Worm (Caenorhabditis elegans): ENCODE results near the gene ceh-7.

Gene ceh-7

DNA sequence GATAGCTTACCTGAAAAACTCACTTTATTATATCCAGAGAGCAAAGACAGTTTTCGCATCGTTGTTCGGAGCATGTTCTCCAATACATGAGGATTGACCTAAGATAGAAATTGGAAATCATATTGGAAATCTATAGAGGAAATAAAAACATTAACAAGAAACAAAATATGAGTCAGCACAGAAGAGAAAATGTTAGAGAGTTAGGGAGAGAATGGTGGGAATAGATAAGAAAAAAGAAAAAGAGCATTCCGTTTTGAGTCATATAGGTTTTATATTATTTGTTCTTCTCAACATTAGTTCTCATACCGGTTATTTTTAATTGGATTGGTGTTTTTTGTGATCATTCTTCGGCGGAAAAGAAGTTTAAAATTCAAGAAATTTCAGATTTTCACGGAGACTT, 18.8 kb downstream of the ceh-7 start, which contains the start of gene hgap-2:
hgap-2 (minus strand) TSS at position 101 of the 400 bp plus-strand sequence.
- no peak for TF ChIP-seq aly-2 (tag; optimal IDR thresholded peaks at IDR 0.05)
- TF ChIP-seq pqm-1 (tag; optimal IDR thresholded peaks at IDR 0.05), result no peak
- no peak for TF ChIP-seq Y116A8C.19 (tag; optimal IDR thresholded peaks at IDR 0.05; ENCODE audit: borderline replicate concordance)
- no peak for TF ChIP-seq nhr-85 (tag)
- TF ChIP-seq nhr-84 (tag; optimal IDR thresholded peaks at IDR 0.05), result no peak
- TF ChIP-seq lin-13 (GFP tag; optimal IDR thresholded peaks at IDR 0.05), result no peak
- no peak for TF ChIP-seq nhr-71 (tag; optimal IDR thresholded peaks at IDR 0.05)
- TF ChIP-seq C04F5.9 (tag; optimal IDR thresholded peaks at IDR 0.05), result no peak
- no peak for TF ChIP-seq nhr-90 (tag; optimal IDR thresholded peaks at IDR 0.05; ENCODE audit: poor library complexity)
- no peak for TF ChIP-seq lin-14 (GFP tag; optimal IDR thresholded peaks at IDR 0.05)
- TF ChIP-seq lin-35 (GFP tag; optimal IDR thresholded peaks at IDR 0.05), result no peak
- no peak for TF ChIP-seq pax-3 (tag; optimal IDR thresholded peaks at IDR 0.05)

ce11 chrII:8683933-8684332, 19.7 kb downstream of the ceh-7 start:
- TF ChIP-seq nhr-19 (GFP tag; conservative IDR thresholded peaks at IDR 0.05), result peak; percentile 21; the same call in 1 of the 2 replicates
- TF ChIP-seq ceh-82 (tag; optimal IDR thresholded peaks at IDR 0.05), result peak; percentile 39 to 57 (median 44)
- TF ChIP-seq nhr-28 (tag; optimal IDR thresholded peaks at IDR 0.05), result no peak
- no peak for TF ChIP-seq zip-4 (GFP tag; optimal IDR thresholded peaks at IDR 0.05)
- TF ChIP-seq sup-37 (GFP tag; optimal IDR thresholded peaks at IDR 0.05), result no peak
- TF ChIP-seq zag-1 (tag; optimal IDR thresholded peaks at IDR 0.05), result no peak
- peak; percentile 63 for TF ChIP-seq unc-130 (tag; optimal IDR thresholded peaks at IDR 0.05)
- TF ChIP-seq nhr-76 (tag; optimal IDR thresholded peaks at IDR 0.05), result no peak
- TF ChIP-seq nhr-237 (tag; optimal IDR thresholded peaks at IDR 0.05), result no peak
- no peak for TF ChIP-seq blmp-1 (tag; optimal IDR thresholded peaks at IDR 0.05)
- no peak for TF ChIP-seq ceh-63 (GFP tag; optimal IDR thresholded peaks at IDR 0.05)
- TF ChIP-seq irx-1 (tag; optimal IDR thresholded peaks at IDR 0.05), result peak; percentile 1
- peak; percentile 67 for TF ChIP-seq swsn-7 (tag; optimal IDR thresholded peaks at IDR 0.05)
- no peak for TF ChIP-seq ztf-4 (tag; optimal IDR thresholded peaks at IDR 0.05)
- TF ChIP-seq C16A3.4 (tag; optimal IDR thresholded peaks at IDR 0.05), result peak; percentile 53
- peak; percentile 74 for TF ChIP-seq rnt-1 (tag; optimal IDR thresholded peaks at IDR 0.05)
- peak; percentile 71 for TF ChIP-seq nhr-85 (tag)
- no peak for TF ChIP-seq alr-1 (tag; optimal IDR thresholded peaks at IDR 0.05; ENCODE audit: borderline replicate concordance)
- no peak for TF ChIP-seq unc-62 (GFP tag; optimal IDR thresholded peaks at IDR 0.05)
- no peak for TF ChIP-seq pag-3 (tag; optimal IDR thresholded peaks at IDR 0.05; ENCODE audit: borderline replicate concordance, insufficient read depth)
- TF ChIP-seq lin-15B (tag; optimal IDR thresholded peaks at IDR 0.05), result peak; percentile 29
- TF ChIP-seq hpl-2 (GFP tag; optimal IDR thresholded peaks at IDR 0.05), result no peak
- TF ChIP-seq hlh-17 (GFP tag; optimal IDR thresholded peaks at IDR 0.05; ENCODE audit: borderline replicate concordance), result no peak
- TF ChIP-seq snpc-4 (tag; optimal IDR thresholded peaks at IDR 0.05), result no peak
- TF ChIP-seq tbx-2 (tag; optimal IDR thresholded peaks at IDR 0.05), result no peak
- peak; percentile 1 to 52 for TF ChIP-seq lin-35 (GFP tag; optimal IDR thresholded peaks at IDR 0.05)
- TF ChIP-seq nhr-77 (tag; optimal IDR thresholded peaks at IDR 0.05), result no peak
- TF ChIP-seq fkh-10 (GFP tag; optimal IDR thresholded peaks at IDR 0.05), result no peak
- TF ChIP-seq sox-4 (tag; optimal IDR thresholded peaks at IDR 0.05), result no peak
- TF ChIP-seq C34B4.2 (tag; optimal IDR thresholded peaks at IDR 0.05), result no peak
- TF ChIP-seq fkh-4 (tag; optimal IDR thresholded peaks at IDR 0.05; ENCODE audit: borderline replicate concordance), result no peak
- peak; percentile 18 for TF ChIP-seq lin-39 (tag; optimal IDR thresholded peaks at IDR 0.05)
- TF ChIP-seq hlh-4 (tag; optimal IDR thresholded peaks at IDR 0.05), result no peak
- no peak for TF ChIP-seq ceh-90 (tag; optimal IDR thresholded peaks at IDR 0.05)
- TF ChIP-seq pqm-1 (tag; optimal IDR thresholded peaks at IDR 0.05), result no peak
- no peak for TF ChIP-seq mef-2 (tag; optimal IDR thresholded peaks at IDR 0.05)
- no peak for TF ChIP-seq mdl-1 (tag; optimal IDR thresholded peaks at IDR 0.05)
- peak; percentile 90 for TF ChIP-seq F16B12.6 (tag; optimal IDR thresholded peaks at IDR 0.05)
- no peak for TF ChIP-seq lir-3 (tag; optimal IDR thresholded peaks at IDR 0.05; ENCODE audit: poor library complexity)
- no peak for TF ChIP-seq fos-1 (tag; optimal IDR thresholded peaks at IDR 0.05)
- no peak for TF ChIP-seq aly-2 (tag; optimal IDR thresholded peaks at IDR 0.05)
- peak; percentile 50 for TF ChIP-seq unc-86 (tag; optimal IDR thresholded peaks at IDR 0.05)
- no peak for TF ChIP-seq efl-3 (GFP tag; optimal IDR thresholded peaks at IDR 0.05)
- TF ChIP-seq mep-1 (tag; optimal IDR thresholded peaks at IDR 0.05), result peak; percentile 76
